Fruit fly (Drosophila melanogaster) whole organism, embryonic: ENCODE measurements around the gene smid.

ENCODE experiments used
- Adf1 ChIP-seq: fragments of 200-800 bp; sonication (Bioruptor generic); IDR thresholded peaks from 2 replicates; pipeline ENCODE4 v1.3.6; 2022; ENCODE audit warnings: missing biosample characterization, missing genetic modification characterization
- Atf-2 ChIP-seq: fragments of 200-800 bp; sonication (Bioruptor generic); optimal IDR thresholded peaks from 2 replicates; lab custom pipeline; 2016; ENCODE audit warnings: missing biosample characterization, missing genetic modification characterization
- Atf6 ChIP-seq: fragments of 200-800 bp; sonication (Bioruptor generic); IDR thresholded peaks from 2 replicates; pipeline ENCODE4 v1.3.6; 2022; ENCODE audit warnings: missing biosample characterization, missing genetic modification characterization
- CG1024 ChIP-seq: fragments of 200-800 bp; sonication (Bioruptor generic); IDR thresholded peaks from 2 replicates; pipeline ENCODE4 v1.3.6; 2022; ENCODE audit warnings: missing biosample characterization, missing genetic modification characterization
- CG11398 ChIP-seq: fragments of 200-800 bp; sonication (Bioruptor generic); optimal IDR thresholded peaks from 2 replicates; lab custom pipeline; 2016; ENCODE audit warnings: missing biosample characterization, missing genetic modification characterization
- CG11695 ChIP-seq: fragments of 200-800 bp; sonication (Bioruptor generic); IDR thresholded peaks from 3 replicates; pipeline ENCODE4 v1.3.6; 2022; ENCODE audit warnings: missing biosample characterization, missing genetic modification characterization
- CG12236 ChIP-seq: fragments of 200-800 bp; sonication (Bioruptor generic); optimal IDR thresholded peaks from 2 replicates; lab custom pipeline; 2016; ENCODE audit warnings: missing biosample characterization, missing genetic modification characterization
- CG12744 ChIP-seq: fragments of 200-800 bp; sonication (Bioruptor generic); optimal IDR thresholded peaks from 2 replicates; lab custom pipeline; 2016; ENCODE audit warnings: missing biosample characterization, missing genetic modification characterization
- CG14050 ChIP-seq: fragments of 200-800 bp; sonication (Bioruptor generic); IDR thresholded peaks from 3 replicates; pipeline ENCODE4 v1.3.6; 2022; ENCODE audit warnings: missing biosample characterization, missing genetic modification characterization
- CG15269 ChIP-seq: fragments of 200-800 bp; sonication (Bioruptor generic); optimal IDR thresholded peaks from 2 replicates; lab custom pipeline; 2018; ENCODE audit warnings: missing biosample characterization, mild to moderate bottlenecking, missing genetic modification characterization, moderate library complexity
- CG16779 ChIP-seq: fragments of 200-800 bp; sonication (Bioruptor generic); IDR thresholded peaks from 2 replicates; pipeline ENCODE4 v1.3.6; 2022; ENCODE audit warnings: missing biosample characterization, missing genetic modification characterization
- CG2202 ChIP-seq: fragments of 200-800 bp; sonication (Bioruptor generic); optimal IDR thresholded peaks from 2 replicates; lab custom pipeline; 2018; ENCODE audit warnings: missing biosample characterization, mild to moderate bottlenecking, missing genetic modification characterization
- CG31365 ChIP-seq: fragments of 200-800 bp; sonication (Bioruptor generic); optimal IDR thresholded peaks from 2 replicates; lab custom pipeline; 2018; ENCODE audit warnings: missing biosample characterization, mild to moderate bottlenecking, missing genetic modification characterization
- CG32532 ChIP-seq: fragments of 200-800 bp; sonication (Bioruptor generic); IDR thresholded peaks from 2 replicates; pipeline ENCODE4 v1.3.6; 2022; ENCODE audit warnings: missing biosample characterization, missing genetic modification characterization
- CG3281 ChIP-seq: fragments of 200-800 bp; sonication (Bioruptor generic); optimal IDR thresholded peaks from 3 replicates; lab custom pipeline; 2017; ENCODE audit warnings: missing biosample characterization, mild to moderate bottlenecking, missing genetic modification characterization
- CG4360 ChIP-seq: fragments of 200-800 bp; sonication (Bioruptor generic); IDR thresholded peaks from 2 replicates; pipeline ENCODE4 v1.3.6; 2022; ENCODE audit warnings: missing biosample characterization, missing genetic modification characterization
- CG6765 ChIP-seq: fragments of 200-800 bp; sonication (Bioruptor generic); optimal IDR thresholded peaks from 3 replicates; lab custom pipeline; 2017; ENCODE audit warnings: missing biosample characterization, mild to moderate bottlenecking, missing genetic modification characterization
- CG6854 ChIP-seq: fragments of 200-800 bp; sonication (Bioruptor generic); optimal IDR thresholded peaks from 3 replicates; lab custom pipeline; 2017; ENCODE audit warnings: missing biosample characterization, mild to moderate bottlenecking, missing genetic modification characterization
- CG8281 ChIP-seq: fragments of 200-800 bp; sonication (Bioruptor generic); optimal IDR thresholded peaks from 2 replicates; lab custom pipeline; 2018; ENCODE audit warnings: missing biosample characterization, mild to moderate bottlenecking, missing genetic modification characterization, moderate library complexity
- CHES-1-like ChIP-seq: fragments of 200-800 bp; sonication (Bioruptor generic); optimal IDR thresholded peaks from 2 replicates; lab custom pipeline; 2016; ENCODE audit warnings: missing biosample characterization, missing genetic modification characterization
- CrebB ChIP-seq: fragments of 200-800 bp; sonication (Bioruptor generic); optimal IDR thresholded peaks from 3 replicates; lab custom pipeline; 2018; ENCODE audit warnings: missing biosample characterization, mild to moderate bottlenecking, missing genetic modification characterization
- D19A ChIP-seq: fragments of 200-800 bp; optimal IDR thresholded peaks from 3 replicates; lab custom pipeline; 2019; ENCODE audit warnings: missing biosample characterization, mild to moderate bottlenecking, missing genetic modification characterization, moderate library complexity
- Dek ChIP-seq: fragments of 200-800 bp; sonication (Bioruptor generic); optimal IDR thresholded peaks from 3 replicates; lab custom pipeline; 2019; ENCODE audit warnings: missing biosample characterization, mild to moderate bottlenecking, missing genetic modification characterization, moderate library complexity
- E2f2 ChIP-seq: fragments of 200-800 bp; sonication (Bioruptor generic); IDR thresholded peaks from 2 replicates; pipeline ENCODE4 v1.3.6; 2022; ENCODE audit warnings: missing biosample characterization, missing genetic modification characterization
- Fer2 ChIP-seq: fragments of 200-800 bp; sonication (Bioruptor generic); optimal IDR thresholded peaks from 2 replicates; lab custom pipeline; 2018; ENCODE audit warnings: missing biosample characterization, mild to moderate bottlenecking, missing genetic modification characterization, moderate library complexity
- Gsc ChIP-seq: fragments of 200-800 bp; sonication (Bioruptor generic); IDR thresholded peaks from 2 replicates; pipeline ENCODE4 v1.3.6; 2022; ENCODE audit warnings: missing biosample characterization, missing genetic modification characterization
- H2.0 ChIP-seq: fragments of 200-800 bp; sonication (Bioruptor generic); IDR thresholded peaks from 2 replicates; pipeline ENCODE4 v1.3.6; 2022; ENCODE audit warnings: missing biosample characterization, missing genetic modification characterization
- Hsf ChIP-seq: fragments of 200-800 bp; sonication (Bioruptor generic); optimal IDR thresholded peaks from 3 replicates; lab custom pipeline; 2016; ENCODE audit warnings: missing biosample characterization, missing genetic modification characterization
- Oli ChIP-seq: fragments of 200-800 bp; sonication (Bioruptor generic); optimal IDR thresholded peaks from 2 replicates; lab custom pipeline; 2018; ENCODE audit warnings: missing biosample characterization, mild to moderate bottlenecking, missing genetic modification characterization, moderate library complexity
- Rfx ChIP-seq: fragments of 200-800 bp; sonication (Bioruptor generic); IDR thresholded peaks from 2 replicates; pipeline ENCODE4 v1.3.6; 2022; ENCODE audit warnings: missing biosample characterization, missing genetic modification characterization
- amos ChIP-seq: fragments of 200-800 bp; sonication (Bioruptor generic); IDR thresholded peaks from 2 replicates; pipeline ENCODE4 v1.3.6; 2022; ENCODE audit warnings: missing biosample characterization, missing genetic modification characterization; ENCODE audit not compliant: partially characterized antibody
- ash1 ChIP-seq: fragments of 200-800 bp; sonication (Bioruptor generic); optimal IDR thresholded peaks from 2 replicates; lab custom pipeline; 2018; ENCODE audit warnings: missing biosample characterization, mild to moderate bottlenecking, missing genetic modification characterization
- bbx ChIP-seq: fragments of 200-800 bp; sonication (Bioruptor generic); IDR thresholded peaks from 2 replicates; pipeline ENCODE4 v1.3.6; 2022; ENCODE audit warnings: missing biosample characterization, missing genetic modification characterization; ENCODE audit not compliant: partially characterized antibody
- bowl ChIP-seq: fragments of 200-800 bp; sonication (Bioruptor generic); IDR thresholded peaks from 2 replicates; pipeline ENCODE4 v1.3.6; 2022; ENCODE audit warnings: missing biosample characterization, missing genetic modification characterization
- chm ChIP-seq: fragments of 200-800 bp; sonication (Bioruptor generic); IDR thresholded peaks from 2 replicates; pipeline ENCODE4 v1.3.6; 2022; ENCODE audit warnings: missing biosample characterization, missing genetic modification characterization
- da ChIP-seq: fragments of 200-800 bp; sonication (Bioruptor generic); optimal IDR thresholded peaks from 2 replicates; lab custom pipeline; 2016; ENCODE audit warnings: missing biosample characterization, missing genetic modification characterization
- dimm ChIP-seq: fragments of 200-800 bp; sonication (Bioruptor generic); IDR thresholded peaks from 2 replicates; pipeline ENCODE4 v1.3.6; 2022; ENCODE audit warnings: missing biosample characterization, missing genetic modification characterization
- exex ChIP-seq: fragments of 200-800 bp; sonication (Bioruptor generic); optimal IDR thresholded peaks from 4 replicates; lab custom pipeline; 2018; ENCODE audit warnings: missing biosample characterization, mild to moderate bottlenecking, missing genetic modification characterization, moderate library complexity
- grn ChIP-seq: fragments of 200-800 bp; sonication (Bioruptor generic); optimal IDR thresholded peaks from 3 replicates; lab custom pipeline; 2017; ENCODE audit warnings: missing biosample characterization, missing genetic modification characterization
- gsb ChIP-seq: fragments of 200-800 bp; sonication (Bioruptor generic); IDR thresholded peaks from 2 replicates; pipeline ENCODE4 v1.3.6; 2022; ENCODE audit warnings: missing biosample characterization, missing genetic modification characterization
- hkb ChIP-seq, 2 experiments: fragments of 200-800 bp in 1 of 2; fragments of >200 bp in 1 of 2; sonication (Bioruptor generic) in 1 of 2; IDR thresholded peaks in 1 of 2; optimal IDR thresholded peaks in 1 of 2; 2 replicates each; pipeline versions ENCODE4 v1.3.6 to Lab custom; 2017 to 2022; ENCODE audit warnings: missing biosample characterization in 1 of 2, missing genetic modification characterization in 1 of 2
- ind ChIP-seq: fragments of 200-800 bp; sonication (Bioruptor generic); optimal IDR thresholded peaks from 3 replicates; lab custom pipeline; 2016; ENCODE audit warnings: missing biosample characterization, missing genetic modification characterization
- odd ChIP-seq: fragments of 200-800 bp; sonication (Bioruptor generic); optimal IDR thresholded peaks from 2 replicates; lab custom pipeline; 2017; ENCODE audit warnings: missing biosample characterization, mild to moderate bottlenecking, missing genetic modification characterization
- pho ChIP-seq: fragments of 200-800 bp; sonication (Bioruptor generic); optimal IDR thresholded peaks from 2 replicates; lab custom pipeline; 2016; ENCODE audit warnings: missing biosample characterization, missing genetic modification characterization
- ranshi ChIP-seq: fragments of 200-800 bp; sonication (Bioruptor generic); IDR thresholded peaks from 2 replicates; pipeline ENCODE4 v1.3.6; 2022; ENCODE audit warnings: missing biosample characterization, missing genetic modification characterization
- sens-2 ChIP-seq: fragments of 200-800 bp; sonication (Bioruptor generic); IDR thresholded peaks from 2 replicates; pipeline ENCODE4 v1.3.6; 2022; ENCODE audit warnings: missing biosample characterization, missing genetic modification characterization
- seq ChIP-seq: fragments of 200-800 bp; sonication (Bioruptor generic); IDR thresholded peaks from 2 replicates; pipeline ENCODE4 v1.3.6; 2022; ENCODE audit warnings: missing biosample characterization, missing genetic modification characterization
- so ChIP-seq: fragments of 200-800 bp; sonication (Bioruptor generic); IDR thresholded peaks from 3 replicates; pipeline ENCODE4 v1.3.6; 2022; ENCODE audit warnings: missing biosample characterization, missing genetic modification characterization
- sug ChIP-seq: fragments of 200-800 bp; optimal IDR thresholded peaks from 2 replicates; lab custom pipeline; 2019; ENCODE audit warnings: missing biosample characterization, mild to moderate bottlenecking, missing genetic modification characterization, moderate library complexity
- wek ChIP-seq: fragments of 200-800 bp; sonication (Bioruptor generic); optimal IDR thresholded peaks from 3 replicates; lab custom pipeline; 2018; ENCODE audit warnings: missing biosample characterization, mild to moderate bottlenecking, missing genetic modification characterization, moderate library complexity

Gene smid

DNA sequence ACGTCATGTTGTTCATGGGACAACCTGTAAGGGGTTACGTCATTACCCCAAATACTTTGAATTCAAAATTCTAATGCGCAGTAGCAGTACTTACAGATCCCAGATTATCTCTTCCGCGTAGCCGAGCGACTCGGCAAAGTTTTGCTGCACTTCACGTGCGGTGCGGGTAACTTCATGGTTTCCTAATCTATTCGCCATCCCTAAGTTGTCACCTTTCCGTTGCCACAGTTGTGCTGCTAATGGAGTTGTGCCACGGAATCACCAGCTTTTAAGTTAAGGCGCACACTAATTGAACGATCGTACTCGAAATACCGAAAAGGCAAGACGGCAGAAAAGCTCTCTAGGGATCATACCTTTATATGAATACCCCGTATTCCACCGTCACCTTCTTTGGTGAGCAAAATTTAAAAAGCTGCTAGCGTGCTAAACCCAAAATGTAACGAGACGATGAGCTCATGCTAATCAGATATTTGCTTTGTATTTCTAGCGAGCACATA, 21.5 kb upstream of the smid start, which contains the start of gene pst (continued):
- TF ChIP-seq amos (GFP tag; lab: Robert Waterston, UW) (peak; percentile 40; the same call in 1 of the 2 replicates), bbx (GFP tag; lab: Robert Waterston, UW) (peak; percentile 69), odd (GFP tag; lab: Kevin White, UChicago) (peak; percentile 32), dimm (GFP tag; lab: Robert Waterston, UW) (no peak), CG15269 (tag; lab: Kevin White, UChicago) (peak; percentile 68), hkb (optimal IDR thresholded peaks at IDR 0.05; lab: Kevin White, UChicago) (no peak), hkb (GFP tag; IDR thresholded peaks at IDR 0.05; lab: Robert Waterston, UW) (peak; percentile 57; the same call in 1 of the 2 replicates), Gsc (GFP tag; lab: Robert Waterston, UW) (no peak), ind (GFP tag; lab: Kevin White, UChicago) (no peak), Fer2 (no peak), da (GFP tag; lab: Kevin White, UChicago) (no peak), CG6765 (GFP tag; lab: Kevin White, UChicago) (peak; percentile 23), CG2202 (tag; lab: Kevin White, UChicago) (no peak), grn (no peak), CG16779 (peak; percentile 52; the same call in 1 of the 2 replicates), E2f2 (GFP tag; lab: Robert Waterston, UW) (peak; percentile 52; the same call in 1 of the 2 replicates), CG8281 (tag; lab: Kevin White, UChicago) (no peak), D19A (tag; lab: Kevin White, UChicago) (peak; percentile 14), CG14050 (no peak), ranshi (GFP tag; lab: Robert Waterston, UW) (peak; percentile 11; the same call in 1 of the 2 replicates), sens-2 (peak; percentile 6; the same call in 1 of the 2 replicates), sug (tag; lab: Kevin White, UChicago) (peak; percentile 34), CG12236 (no peak), gsb (GFP tag; lab: Robert Waterston, UW) (no peak), pho (GFP tag; lab: Kevin White, UChicago) (peak; percentile 30), CG1024 (GFP tag; lab: Robert Waterston, UW) (no peak), Adf1 (peak; percentile 24; the same call in 1 of the 2 replicates), CG11695 (GFP tag; lab: Robert Waterston, UW) (0 out of 3 replicates have a peak, but pooled peaks have one; percentile 29), Dek (tag; lab: Kevin White, UChicago) (peak; percentile 35), CG3281 (GFP tag; lab: Kevin White, UChicago) (peak; percentile 62), CrebB (tag; lab: Kevin White, UChicago) (peak; percentile 66), Rfx (GFP tag; lab: Robert Waterston, UW) (peak; percentile 27; the same call in 1 of the 2 replicates), seq (GFP tag; lab: Robert Waterston, UW) (no peak; the same call in 1 of the 2 replicates), CG6854 (GFP tag; lab: Kevin White, UChicago) (no peak), exex (tag; lab: Kevin White, UChicago) (peak; percentile 64), Oli (tag; lab: Kevin White, UChicago) (no peak), Atf-2 (GFP tag; lab: Kevin White, UChicago) (peak; percentile 14), CG31365 (no peak), CG12744 (GFP tag; lab: Kevin White, UChicago) (peak; percentile 2), CG32532 (GFP tag; lab: Robert Waterston, UW) (no peak), CG4360 (GFP tag; lab: Robert Waterston, UW) (no peak), Hsf (GFP tag; lab: Kevin White, UChicago) (no peak), so (GFP tag; lab: Robert Waterston, UW) (no peak; the same call in 2 of the 3 replicates), CG11398 (GFP tag; lab: Kevin White, UChicago) (peak; percentile 27), ash1 (peak; percentile 14), H2.0 (GFP tag; lab: Robert Waterston, UW) (0 out of 2 replicates have a peak, but pooled peaks have one; percentile 25), bowl (GFP tag; lab: Robert Waterston, UW) (peak; percentile 53; the same call in 1 of the 2 replicates), wek (peak; percentile 96), chm (GFP tag; lab: Robert Waterston, UW) (peak; percentile 81), CHES-1-like (GFP tag; lab: Kevin White, UChicago) (peak; percentile 20), Atf6 (GFP tag; lab: Robert Waterston, UW) (peak; percentile 66)
